Worm (Caenorhabditis elegans) whole organism, late embryonic: ENCODE data around the gene srsx-28.

Experiments
- ama-1 ChIP-seq: fragments of 150-350 bp; optimal IDR thresholded peaks from 2 replicates; lab custom pipeline; 2014
- fkh-6 ChIP-seq: sonication (generic microtip); optimal IDR thresholded peaks from 2 replicates; lab custom pipeline; 2016; ENCODE audit warnings: missing genetic modification characterization, missing compliant biosample characterization
- pha-4 ChIP-seq: fragments of 150-350 bp; optimal IDR thresholded peaks from 2 replicates; lab custom pipeline; 2018; ENCODE audit warnings: missing biosample characterization, missing genetic modification reagents, missing genetic modification characterization
- pqm-1 ChIP-seq: sonication (generic microtip); optimal IDR thresholded peaks from 2 replicates; lab custom pipeline; 2016; ENCODE audit warnings: missing genetic modification characterization, missing compliant biosample characterization

- no peak for TF ChIP-seq pqm-1 (tag; lab: Kevin White, UChicago)
- TF ChIP-seq pha-4 = no peak
- TF ChIP-seq ama-1 (lab: Kevin White, UChicago) = no peak
- no peak for TF ChIP-seq fkh-6 (tag; lab: Kevin White, UChicago)
These were observed 4.0 kb upstream of the srsx-28 start, which contains the start of gene srsx-26 for ce11 chrV:10148352-10148751.
